Fruit fly (Drosophila melanogaster) whole organism, embryonic: ENCODE results near the gene CG3078.

Source experiments
- Asciz ChIP-seq: fragments of 200-800 bp; sonication (Bioruptor generic); optimal IDR thresholded peaks from 2 replicates; lab custom pipeline; 2017; ENCODE audit warnings: missing biosample characterization, mild to moderate bottlenecking, missing genetic modification characterization, missing genetic modification reagents
- CG11723 ChIP-seq: fragments of 200-800 bp; sonication (Bioruptor generic); optimal IDR thresholded peaks from 2 replicates; lab custom pipeline; 2017; ENCODE audit warnings: missing biosample characterization, mild to moderate bottlenecking, missing genetic modification characterization
- CG12299 ChIP-seq: fragments of 200-800 bp; sonication (Bioruptor generic); optimal IDR thresholded peaks from 2 replicates; lab custom pipeline; 2018; ENCODE audit warnings: missing biosample characterization, mild to moderate bottlenecking, missing genetic modification characterization
- CG13123 ChIP-seq: fragments of 200-800 bp; sonication (Bioruptor generic); optimal IDR thresholded peaks from 2 replicates; lab custom pipeline; 2016; ENCODE audit warnings: missing biosample characterization, missing genetic modification characterization
- CG13296 ChIP-seq: fragments of 200-800 bp; sonication (Bioruptor generic); optimal IDR thresholded peaks from 3 replicates; lab custom pipeline; 2018; ENCODE audit warnings: missing biosample characterization, mild to moderate bottlenecking, missing genetic modification characterization
- CG1529 ChIP-seq: fragments of 200-800 bp; sonication (Bioruptor generic); optimal IDR thresholded peaks from 3 replicates; lab custom pipeline; 2018; ENCODE audit warnings: missing biosample characterization, missing genetic modification characterization
- CG1603 ChIP-seq: fragments of 200-800 bp; sonication (Bioruptor generic); optimal IDR thresholded peaks from 2 replicates; lab custom pipeline; 2019; ENCODE audit warnings: missing biosample characterization, mild to moderate bottlenecking, missing genetic modification characterization, moderate library complexity
- CG2678 ChIP-seq: fragments of 200-800 bp; sonication (Bioruptor generic); optimal IDR thresholded peaks from 3 replicates; lab custom pipeline; 2019; ENCODE audit warnings: missing biosample characterization, mild to moderate bottlenecking, missing genetic modification characterization, moderate library complexity
- CG31224 ChIP-seq: fragments of 200-800 bp; sonication (Bioruptor generic); IDR thresholded peaks from 2 replicates; pipeline ENCODE4 v1.3.6; 2022; ENCODE audit warnings: missing biosample characterization, missing genetic modification characterization
- CG4820 ChIP-seq: fragments of 200-800 bp; sonication (Bioruptor generic); optimal IDR thresholded peaks from 3 replicates; lab custom pipeline; 2016; ENCODE audit warnings: missing biosample characterization, missing genetic modification characterization
- CG6683 ChIP-seq: fragments of 200-800 bp; sonication (Bioruptor generic); optimal IDR thresholded peaks from 2 replicates; lab custom pipeline; 2017; ENCODE audit warnings: missing biosample characterization, mild to moderate bottlenecking, missing genetic modification characterization, missing genetic modification reagents
- CG6791 ChIP-seq: fragments of 200-800 bp; sonication (Bioruptor generic); IDR thresholded peaks from 3 replicates; pipeline ENCODE4 v1.3.6; 2022; ENCODE audit warnings: missing biosample characterization, missing genetic modification characterization; ENCODE audit not compliant: partially characterized antibody
- CG7556 ChIP-seq: fragments of 200-800 bp; sonication (Bioruptor generic); optimal IDR thresholded peaks from 2 replicates; lab custom pipeline; 2017; ENCODE audit warnings: missing biosample characterization, mild to moderate bottlenecking, missing genetic modification characterization
- CG9876 ChIP-seq: fragments of 200-800 bp; sonication (Bioruptor generic); optimal IDR thresholded peaks from 2 replicates; lab custom pipeline; 2016; ENCODE audit warnings: missing biosample characterization, missing genetic modification characterization
- CoRest ChIP-seq: fragments of 200-800 bp; sonication (Bioruptor generic); optimal IDR thresholded peaks from 3 replicates; lab custom pipeline; 2018; ENCODE audit warnings: missing biosample characterization, mild to moderate bottlenecking, missing genetic modification characterization, moderate library complexity
- E2f2 ChIP-seq: fragments of 200-800 bp; sonication (Bioruptor generic); IDR thresholded peaks from 2 replicates; pipeline ENCODE4 v1.3.6; 2022; ENCODE audit warnings: missing biosample characterization, missing genetic modification characterization
- HmgD ChIP-seq: fragments of 200-800 bp; sonication (Bioruptor generic); optimal IDR thresholded peaks from 3 replicates; lab custom pipeline; 2016; ENCODE audit warnings: missing biosample characterization, missing genetic modification characterization
- HmgZ ChIP-seq: fragments of 200-800 bp; sonication (Bioruptor generic); optimal IDR thresholded peaks from 2 replicates; lab custom pipeline; 2018; ENCODE audit warnings: missing biosample characterization, mild to moderate bottlenecking, missing genetic modification characterization
- Hmr ChIP-seq: fragments of 200-800 bp; sonication (Bioruptor generic); optimal IDR thresholded peaks from 3 replicates; lab custom pipeline; 2017; ENCODE audit warnings: mild to moderate bottlenecking, missing biosample characterization, missing genetic modification reagents, missing genetic modification characterization
- Hr78 ChIP-seq, 2 experiments: fragments of 200-800 bp in 1 of 2; fragments of >200 bp in 1 of 2; sonication (Bioruptor generic) in 1 of 2; optimal IDR thresholded peaks; 2 replicates each; lab custom pipeline; 2017 to 2019; ENCODE audit warnings: missing biosample characterization in 2 of 2, missing genetic modification characterization in 2 of 2, mild to moderate bottlenecking in 1 of 2, moderate library complexity in 1 of 2
- Kr ChIP-seq: fragments of 200-800 bp; sonication (Bioruptor generic); optimal IDR thresholded peaks from 2 replicates; lab custom pipeline; 2017; ENCODE audit warnings: missing biosample characterization, mild to moderate bottlenecking, missing genetic modification characterization
- MESR4 ChIP-seq: fragments of 200-800 bp; sonication (Bioruptor generic); optimal IDR thresholded peaks from 2 replicates; lab custom pipeline; 2018; ENCODE audit warnings: missing biosample characterization, mild to moderate bottlenecking, missing genetic modification characterization, moderate library complexity
- Mes4 ChIP-seq: fragments of 200-800 bp; sonication (Bioruptor generic); optimal IDR thresholded peaks from 2 replicates; lab custom pipeline; 2016; ENCODE audit warnings: missing biosample characterization, missing genetic modification characterization
- NFAT ChIP-seq: fragments of 200-800 bp; sonication (Bioruptor generic); IDR thresholded peaks from 2 replicates; pipeline ENCODE4 v1.3.6; 2022; ENCODE audit warnings: missing biosample characterization, missing genetic modification characterization
- NfI ChIP-seq: fragments of 200-800 bp; sonication (Bioruptor generic); optimal IDR thresholded peaks from 3 replicates; lab custom pipeline; 2018; ENCODE audit warnings: missing biosample characterization, mild to moderate bottlenecking, missing genetic modification characterization, moderate library complexity
- Poxn ChIP-seq: fragments of 200-800 bp; sonication (Bioruptor generic); IDR thresholded peaks from 2 replicates; pipeline ENCODE4 v1.3.6; 2022; ENCODE audit warnings: missing biosample characterization, missing genetic modification characterization
- Trl ChIP-seq, 3 experiments: fragments of >200 bp in 2 of 3; fragments of 200-800 bp in 1 of 3; sonication (Bioruptor generic) in 1 of 3; optimal IDR thresholded peaks; 2 replicates in 1 of 3; 3 replicates in 2 of 3; lab custom pipeline; 2016 to 2017; ENCODE audit warnings: missing biosample characterization in 1 of 3, missing genetic modification characterization in 1 of 3
- YL-1 ChIP-seq: fragments of 200-800 bp; sonication (Bioruptor generic); optimal IDR thresholded peaks from 3 replicates; lab custom pipeline; 2017; ENCODE audit warnings: missing biosample characterization, mild to moderate bottlenecking, missing genetic modification characterization
- amos ChIP-seq: fragments of 200-800 bp; sonication (Bioruptor generic); IDR thresholded peaks from 2 replicates; pipeline ENCODE4 v1.3.6; 2022; ENCODE audit warnings: missing biosample characterization, missing genetic modification characterization; ENCODE audit not compliant: partially characterized antibody
- caup ChIP-seq: fragments of 200-800 bp; sonication (Bioruptor generic); optimal IDR thresholded peaks from 3 replicates; lab custom pipeline; 2017; ENCODE audit warnings: missing biosample characterization, mild to moderate bottlenecking, missing genetic modification characterization, moderate library complexity; ENCODE audit not compliant: severe bottlenecking
- chinmo ChIP-seq: fragments of 200-800 bp; sonication (Bioruptor generic); IDR thresholded peaks from 4 replicates; pipeline ENCODE4 v1.3.6; 2022; ENCODE audit warnings: missing biosample characterization, missing genetic modification characterization; ENCODE audit not compliant: partially characterized antibody
- corto ChIP-seq: fragments of 200-800 bp; sonication (Bioruptor generic); optimal IDR thresholded peaks from 2 replicates; lab custom pipeline; 2016; ENCODE audit warnings: missing biosample characterization, mild to moderate bottlenecking, missing genetic modification characterization, moderate library complexity
- dimm ChIP-seq: fragments of 200-800 bp; sonication (Bioruptor generic); IDR thresholded peaks from 2 replicates; pipeline ENCODE4 v1.3.6; 2022; ENCODE audit warnings: missing biosample characterization, missing genetic modification characterization
- emc ChIP-seq: fragments of 200-800 bp; sonication (Bioruptor generic); optimal IDR thresholded peaks from 2 replicates; lab custom pipeline; 2016; ENCODE audit warnings: missing biosample characterization, missing genetic modification characterization
- ham ChIP-seq: fragments of 200-800 bp; sonication (Bioruptor generic); IDR thresholded peaks from 2 replicates; pipeline ENCODE4 v1.3.6; 2022; ENCODE audit warnings: missing biosample characterization, missing genetic modification characterization
- insv ChIP-seq, 2 experiments: fragments of 200-800 bp; sonication (Bioruptor generic); optimal IDR thresholded peaks; 3 replicates each; lab custom pipeline; 2016 to 2018; ENCODE audit warnings: missing biosample characterization in 2 of 2, missing genetic modification characterization in 2 of 2
- inv ChIP-seq: fragments of 200-800 bp; sonication (Bioruptor generic); IDR thresholded peaks from 2 replicates; pipeline ENCODE4 v1.3.6; 2022; ENCODE audit warnings: missing biosample characterization, missing genetic modification characterization; ENCODE audit not compliant: partially characterized antibody
- nau ChIP-seq: fragments of 200-800 bp; sonication (Bioruptor generic); optimal IDR thresholded peaks from 3 replicates; lab custom pipeline; 2017; ENCODE audit warnings: missing biosample characterization, mild to moderate bottlenecking, missing genetic modification characterization, missing genetic modification reagents
- nmo ChIP-seq: fragments of 200-800 bp; sonication (Bioruptor generic); optimal IDR thresholded peaks from 2 replicates; lab custom pipeline; 2018; ENCODE audit warnings: missing biosample characterization, mild to moderate bottlenecking, missing genetic modification characterization, moderate library complexity
- org-1 ChIP-seq: fragments of 200-800 bp; sonication (Bioruptor generic); optimal IDR thresholded peaks from 2 replicates; lab custom pipeline; 2017; ENCODE audit warnings: missing biosample characterization, missing genetic modification characterization
- pnt ChIP-seq: fragments of 200-800 bp; sonication (Bioruptor generic); optimal IDR thresholded peaks from 3 replicates; lab custom pipeline; 2016; ENCODE audit warnings: missing biosample characterization, missing genetic modification characterization
- salm ChIP-seq: fragments of 200-800 bp; sonication (Bioruptor generic); optimal IDR thresholded peaks from 2 replicates; lab custom pipeline; 2018; ENCODE audit warnings: missing biosample characterization, mild to moderate bottlenecking, missing genetic modification characterization
- slou ChIP-seq: fragments of 200-800 bp; sonication (Bioruptor generic); optimal IDR thresholded peaks from 3 replicates; lab custom pipeline; 2016; ENCODE audit warnings: missing biosample characterization, missing genetic modification characterization
- tgo ChIP-seq: fragments of 200-800 bp; sonication (Bioruptor generic); IDR thresholded peaks from 3 replicates; pipeline ENCODE4 v1.3.6; 2022; ENCODE audit warnings: missing biosample characterization, missing genetic modification characterization
- tio ChIP-seq: fragments of 200-800 bp; sonication (Bioruptor generic); optimal IDR thresholded peaks from 2 replicates; lab custom pipeline; 2017; ENCODE audit warnings: missing biosample characterization, missing genetic modification characterization, inconsistent platforms
- tll ChIP-seq, 2 experiments: fragments of 200-800 bp in 1 of 2; fragments of >200 bp in 1 of 2; sonication (Bioruptor generic) in 1 of 2; optimal IDR thresholded peaks; 2 replicates each; lab custom pipeline; 2017 to 2019; ENCODE audit warnings: missing biosample characterization in 2 of 2, missing genetic modification characterization in 2 of 2, mild to moderate bottlenecking in 1 of 2, moderate library complexity in 1 of 2
- trh ChIP-seq: fragments of 200-800 bp; sonication (Bioruptor generic); optimal IDR thresholded peaks from 2 replicates; lab custom pipeline; 2016; ENCODE audit warnings: missing biosample characterization, missing genetic modification characterization

Gene CG3078

DNA sequence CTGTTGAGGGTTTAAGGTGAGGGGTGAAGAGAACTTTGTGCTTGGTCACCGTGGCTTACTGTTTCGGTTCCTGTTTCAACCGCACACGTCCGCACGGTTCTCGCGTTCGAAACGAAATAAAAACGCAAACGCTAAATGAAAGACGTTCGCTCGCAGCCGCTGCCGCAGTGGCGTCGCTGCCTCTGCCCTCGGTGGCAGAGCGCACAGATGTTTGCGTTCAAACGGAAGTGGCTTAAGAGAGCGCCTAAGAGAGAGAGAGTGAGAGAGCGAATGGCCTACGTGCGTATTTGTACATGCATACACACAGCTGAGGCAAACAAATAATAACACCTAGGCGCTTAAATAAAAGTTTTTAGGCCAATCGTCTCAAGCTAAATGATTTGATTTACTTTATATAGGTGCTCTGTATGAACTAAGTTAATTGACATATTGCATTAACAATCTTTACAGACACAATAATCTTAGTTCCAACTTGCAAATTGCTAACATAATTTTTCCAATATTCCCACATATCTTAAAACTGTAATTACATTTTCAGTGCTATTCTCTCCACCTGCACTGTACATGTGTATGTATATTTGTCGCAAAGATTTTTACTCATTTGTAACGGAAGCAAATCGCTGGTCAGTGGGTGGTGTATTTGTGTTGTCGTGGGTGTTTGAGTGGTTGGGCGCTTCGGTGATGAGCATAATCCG is 33.8 kb upstream of the CG3078 start, which contains the start of gene CG2865 (continued):
- TF ChIP-seq Hmr (GFP tag; lab: Kevin White, UChicago) (peak; percentile 97), inv (GFP tag; lab: Robert Waterston, UW) (peak; percentile 20; the same call in 1 of the 2 replicates), CoRest (tag; lab: Kevin White, UChicago) (peak; percentile 97), nau (peak; percentile 94), E2f2 (GFP tag; lab: Robert Waterston, UW) (peak; percentile 73), pnt (GFP tag; lab: Kevin White, UChicago) (peak; percentile 88), tio (GFP tag; lab: Kevin White, UChicago) (peak; percentile 90), CG1603 (tag; lab: Kevin White, UChicago) (peak; percentile 88), CG31224 (GFP tag; lab: Robert Waterston, UW) (peak; percentile 78), corto (GFP tag; lab: Kevin White, UChicago) (peak; percentile 84), CG1529 (GFP tag; lab: Kevin White, UChicago) (peak; percentile 93), HmgD (GFP tag; lab: Kevin White, UChicago) (peak; percentile 77), Hr78 (GFP tag; optimal IDR thresholded peaks at IDR 0.05; lab: Kevin White, UChicago) (peak in 1 of 2 experiments; percentile 89), Kr (GFP tag; lab: Kevin White, UChicago) (no peak), Poxn (GFP tag; lab: Robert Waterston, UW) (peak; percentile 26; the same call in 1 of the 2 replicates), emc (GFP tag; lab: Kevin White, UChicago) (peak; percentile 67), NfI (GFP tag; lab: Kevin White, UChicago) (peak; percentile 95), chinmo (peak; percentile 92), Mes4 (peak; percentile 84), tll (GFP tag; optimal IDR thresholded peaks at IDR 0.05; lab: Kevin White, UChicago) (peak in 1 of 2 experiments; percentile 62), CG13296 (GFP tag; lab: Kevin White, UChicago) (peak; percentile 98), HmgZ (tag; lab: Kevin White, UChicago) (peak; percentile 96), CG6683 (GFP tag; lab: Kevin White, UChicago) (peak; percentile 92), NFAT (peak; percentile 63), Asciz (GFP tag; lab: Kevin White, UChicago) (peak; percentile 93), nmo (GFP tag; lab: Kevin White, UChicago) (peak; percentile 95), CG11723 (GFP tag; lab: Kevin White, UChicago) (peak; percentile 88), CG6791 (GFP tag; lab: Robert Waterston, UW) (peak; percentile 23; the same call in 1 of the 3 replicates), MESR4 (GFP tag; lab: Kevin White, UChicago) (peak; percentile 3), YL-1 (GFP tag; lab: Kevin White, UChicago) (peak; percentile 85), insv (GFP tag; optimal IDR thresholded peaks at IDR 0.05; lab: Kevin White, UChicago) (peak; percentile 40 to 78), CG4820 (GFP tag; lab: Kevin White, UChicago) (peak; percentile 91), amos (peak; percentile 46; the same call in 1 of the 2 replicates), CG2678 (tag; lab: Kevin White, UChicago) (peak; percentile 98), caup (peak; percentile 94), CG13123 (GFP tag; lab: Kevin White, UChicago) (peak; percentile 76), Trl (optimal IDR thresholded peaks at IDR 0.05; lab: Kevin White, UChicago) (peak; percentile 91), Trl (GFP tag; optimal IDR thresholded peaks at IDR 0.05; lab: Kevin White, UChicago) (peak; percentile 91), dimm (GFP tag; lab: Robert Waterston, UW) (peak; percentile 61; the same call in 1 of the 2 replicates), salm (tag; lab: Kevin White, UChicago) (peak; percentile 95), org-1 (GFP tag; lab: Kevin White, UChicago) (peak; percentile 95), trh (GFP tag; lab: Kevin White, UChicago) (peak; percentile 75), tgo (peak; percentile 92), CG7556 (GFP tag; lab: Kevin White, UChicago) (peak; percentile 97), slou (GFP tag; lab: Kevin White, UChicago) (peak; percentile 80), CG9876 (GFP tag; lab: Kevin White, UChicago) (peak; percentile 57), ham (GFP tag; lab: Robert Waterston, UW) (0 out of 2 replicates have a peak, but pooled peaks have one; percentile 34), CG12299 (peak; percentile 96)
